Fruit fly (Drosophila melanogaster) whole organism, adult: ENCODE measurements around the gene CG44422.

Source experiments
- CG11617 ChIP-seq: fragments of 200-800 bp; sonication (Bioruptor generic); optimal IDR thresholded peaks from 2 replicates; lab custom pipeline; 2017; ENCODE audit warnings: mild to moderate bottlenecking, missing biosample characterization, missing genetic modification reagents, missing genetic modification characterization
- CG14711 ChIP-seq: fragments of 200-800 bp; sonication (Bioruptor generic); optimal IDR thresholded peaks from 2 replicates; lab custom pipeline; 2018; ENCODE audit warnings: missing biosample characterization, mild to moderate bottlenecking, missing genetic modification characterization, moderate library complexity
- CG33017 ChIP-seq: fragments of 200-800 bp; sonication (Bioruptor generic); optimal IDR thresholded peaks from 2 replicates; lab custom pipeline; 2018; ENCODE audit warnings: missing biosample characterization, mild to moderate bottlenecking, missing genetic modification characterization, moderate library complexity
- CG5204 ChIP-seq: fragments of 200-800 bp; sonication (Bioruptor generic); optimal IDR thresholded peaks from 2 replicates; lab custom pipeline; 2016; ENCODE audit warnings: missing biosample characterization, missing genetic modification characterization
- Clk ChIP-seq: fragments of 200-800 bp; sonication (Bioruptor generic); optimal IDR thresholded peaks from 2 replicates; lab custom pipeline; 2017; ENCODE audit warnings: missing biosample characterization, missing genetic modification characterization
- Crg-1 ChIP-seq: fragments of 200-800 bp; sonication (Bioruptor generic); optimal IDR thresholded peaks from 2 replicates; lab custom pipeline; 2016; ENCODE audit warnings: missing biosample characterization, missing genetic modification characterization
- Mnt ChIP-seq: fragments of 200-800 bp; sonication (Bioruptor generic); optimal IDR thresholded peaks from 2 replicates; lab custom pipeline; 2016; ENCODE audit warnings: missing biosample characterization, mild to moderate bottlenecking, missing genetic modification characterization
- bab1 ChIP-seq: fragments of 200-800 bp; sonication (Bioruptor generic); optimal IDR thresholded peaks from 3 replicates; lab custom pipeline; 2019; ENCODE audit warnings: missing biosample characterization, mild to moderate bottlenecking, missing genetic modification characterization, moderate library complexity
- cic ChIP-seq: fragments of 200-800 bp; sonication (Bioruptor generic); optimal IDR thresholded peaks from 2 replicates; lab custom pipeline; 2017; ENCODE audit warnings: missing biosample characterization, mild to moderate bottlenecking, missing genetic modification characterization, moderate library complexity
- cnc ChIP-seq, 2 experiments: fragments of >200 bp; optimal IDR thresholded peaks; 2 replicates each; lab custom pipeline; 2017
- kay ChIP-seq: fragments of 200-800 bp; sonication (Bioruptor generic); peaks from one replicate; lab custom pipeline; 2016; ENCODE audit warnings: missing biosample characterization, missing genetic modification characterization, borderline replicate concordance
- pad ChIP-seq: fragments of 200-800 bp; sonication (Bioruptor generic); optimal IDR thresholded peaks from 3 replicates; lab custom pipeline; 2017; ENCODE audit warnings: missing biosample characterization, missing genetic modification characterization, mild to moderate bottlenecking, moderate library complexity, missing genetic modification reagents
- toe ChIP-seq: fragments of 200-800 bp; sonication (Bioruptor generic); optimal IDR thresholded peaks from 2 replicates; lab custom pipeline; 2016; ENCODE audit warnings: missing biosample characterization, missing genetic modification characterization

- no peak for TF ChIP-seq CG14711 (tag; lab: Kevin White, UChicago)
- no peak for TF ChIP-seq bab1
- TF ChIP-seq CG11617 (GFP tag; lab: Kevin White, UChicago) = no peak
- no peak for TF ChIP-seq cic (GFP tag; lab: Kevin White, UChicago)
- TF ChIP-seq cnc (optimal IDR thresholded peaks at IDR 0.05; lab: Kevin White, UChicago) = no peak
- no peak for TF ChIP-seq Crg-1 (GFP tag; lab: Kevin White, UChicago)
- TF ChIP-seq CG5204 (GFP tag; lab: Kevin White, UChicago) = no peak
- TF ChIP-seq pad = no peak
- no peak for TF ChIP-seq Clk (GFP tag; lab: Kevin White, UChicago)
- TF ChIP-seq kay (GFP tag; lab: Kevin White, UChicago) = no peak
- TF ChIP-seq CG33017 (tag; lab: Kevin White, UChicago) = no peak
- no peak for TF ChIP-seq toe (GFP tag; lab: Kevin White, UChicago)
- no peak for TF ChIP-seq Mnt (GFP tag; lab: Kevin White, UChicago)
These were observed 40.2 kb upstream of the CG44422 start for dm6 chrX:11342771-11343170.
